Fruit fly (Drosophila melanogaster) Kc167 (cell line): ENCODE results near the gene Spp.

Experiments used
- Myc ChIP-seq: fragments of >200 bp; optimal IDR thresholded peaks from 2 replicates; lab custom pipeline; 2017; ENCODE audit warnings: missing external identifiers
- Sin3A ChIP-seq: fragments of >200 bp; optimal IDR thresholded peaks from 2 replicates; lab custom pipeline; 2018; ENCODE audit warnings: missing external identifiers
- h ChIP-seq: fragments of >200 bp; optimal IDR thresholded peaks from 3 replicates; lab custom pipeline; 2018; ENCODE audit warnings: missing external identifiers
- insv ChIP-seq: fragments of >200 bp; optimal IDR thresholded peaks from 3 replicates; lab custom pipeline; 2018; ENCODE audit warnings: missing external identifiers
- psq ChIP-seq: fragments of >200 bp; optimal IDR thresholded peaks from 2 replicates; lab custom pipeline; 2017; ENCODE audit warnings: missing external identifiers
- ttk ChIP-seq: sonication (Bioruptor generic); optimal IDR thresholded peaks from 2 replicates; lab custom pipeline; 2017; ENCODE audit warnings: missing external identifiers

The Spp gene

dm6 chr2L:544444-545179, at the start of gene Spp, which contains the start of gene nAChRbeta3:
Spp (minus strand) TSS chr2L:544653.
nAChRbeta3 (plus strand) TSS chr2L:545129.
- no peak for TF ChIP-seq insv (lab: Kevin White, UChicago)
- no peak for TF ChIP-seq ttk (lab: Kevin White, UChicago)
- no peak for TF ChIP-seq Sin3A (lab: Kevin White, UChicago)
- no peak for TF ChIP-seq Myc (lab: Kevin White, UChicago)
- no peak for TF ChIP-seq h
- no peak for TF ChIP-seq psq

- no peak for TF ChIP-seq insv (lab: Kevin White, UChicago)
- no peak for TF ChIP-seq Myc (lab: Kevin White, UChicago)
- no peak for TF ChIP-seq ttk (lab: Kevin White, UChicago)
- no peak for TF ChIP-seq Sin3A (lab: Kevin White, UChicago)
- no peak for TF ChIP-seq h
- TF ChIP-seq psq = no peak
These were observed 49.6 kb upstream of the Spp start for dm6 chr2L:594048-594447.

dm6 chr2L:591511-591910, 47.1 kb upstream of the Spp start:
- no peak for TF ChIP-seq ttk (lab: Kevin White, UChicago)
- no peak for TF ChIP-seq psq
- no peak for TF ChIP-seq Myc (lab: Kevin White, UChicago)
- TF ChIP-seq h = no peak
- TF ChIP-seq Sin3A (lab: Kevin White, UChicago) = no peak
- TF ChIP-seq insv (lab: Kevin White, UChicago) = no peak

dm6 chr2L:585268-585667, 40.8 kb upstream of the Spp start:
- TF ChIP-seq ttk (lab: Kevin White, UChicago) (no peak), psq (no peak), insv (lab: Kevin White, UChicago) (no peak), Myc (lab: Kevin White, UChicago) (no peak), Sin3A (lab: Kevin White, UChicago) (no peak), h (no peak)

dm6 chr2L:577186-577585, 32.7 kb upstream of the Spp start, which contains the start of gene Pph13:
Pph13 (plus strand) TSS chr2L:577486.
- TF ChIP-seq psq (no peak), h (no peak), Sin3A (lab: Kevin White, UChicago) (no peak), insv (lab: Kevin White, UChicago) (no peak), ttk (lab: Kevin White, UChicago) (no peak), Myc (lab: Kevin White, UChicago) (no peak)

- no peak for TF ChIP-seq insv (lab: Kevin White, UChicago)
- no peak for TF ChIP-seq psq
- TF ChIP-seq Sin3A (lab: Kevin White, UChicago) = no peak
- no peak for TF ChIP-seq Myc (lab: Kevin White, UChicago)
- TF ChIP-seq ttk (lab: Kevin White, UChicago) = no peak
These were observed 32.2 kb upstream of the Spp start, which contains the start of gene Ptth for dm6 chr2L:576559-577184. Ptth (minus strand) TSS chr2L:576896.

dm6 chr2L:574226-574625, 29.8 kb upstream of the Spp start, which contains the start of the genes Ipk2 and cold:
Ipk2 (minus strand) TSS chr2L:574264.
cold (plus strand) TSS chr2L:574291.
- TF ChIP-seq h (no peak), Sin3A (lab: Kevin White, UChicago) (no peak), psq (no peak), ttk (lab: Kevin White, UChicago) (no peak), Myc (lab: Kevin White, UChicago) (no peak)

- no peak for TF ChIP-seq ttk (lab: Kevin White, UChicago)
- no peak for TF ChIP-seq Sin3A (lab: Kevin White, UChicago)
- TF ChIP-seq h = no peak
- TF ChIP-seq insv (lab: Kevin White, UChicago) = no peak
- no peak for TF ChIP-seq Myc (lab: Kevin White, UChicago)
- TF ChIP-seq psq = no peak
These were observed 23.6 kb upstream of the Spp start, which contains the start of the genes Nle and Sf3b1 for dm6 chr2L:568030-568429. Nle (minus strand) TSS chr2L:568121. Sf3b1 (plus strand) TSS chr2L:568340.

dm6 chr2L:563769-564550, 19.5 kb upstream of the Spp start, which contains the start of the genes uncNacbeta and CG2794:
uncNacbeta (minus strand) TSS chr2L:563819.
CG2794 (plus strand) TSS chr2L:564163.
- TF ChIP-seq Sin3A (lab: Kevin White, UChicago) (no peak), Myc (lab: Kevin White, UChicago) (no peak), ttk (lab: Kevin White, UChicago) (no peak), insv (lab: Kevin White, UChicago) (no peak), psq (no peak), h (no peak)

dm6 chr2L:563314-563713, 18.9 kb upstream of the Spp start:
- TF ChIP-seq Myc (lab: Kevin White, UChicago) (no peak), h (no peak), Sin3A (lab: Kevin White, UChicago) (no peak), psq (no peak), insv (lab: Kevin White, UChicago) (no peak)

dm6 chr2L:559770-560567, 15.5 kb upstream of the Spp start, which contains the start of gene rempA:
rempA (minus strand) TSS chr2L:560310.
- TF ChIP-seq insv (lab: Kevin White, UChicago) = no peak
- TF ChIP-seq Sin3A (lab: Kevin White, UChicago) = no peak
- TF ChIP-seq Myc (lab: Kevin White, UChicago) = no peak
- no peak for TF ChIP-seq psq
- TF ChIP-seq ttk (lab: Kevin White, UChicago) = no peak
- TF ChIP-seq h = no peak
